Worm (Caenorhabditis elegans) whole organism, L4 larva: ENCODE data around the gene F08G5.3.

Source experiments
- F10B5.3 ChIP-seq: sonication (generic microtip); optimal IDR thresholded peaks from 2 replicates; lab custom pipeline; 2016; ENCODE audit warnings: mild to moderate bottlenecking, missing genetic modification characterization, missing compliant biosample characterization
- F37D6.2 ChIP-seq: sonication (generic microtip); optimal IDR thresholded peaks from 2 replicates; lab custom pipeline; 2016; ENCODE audit warnings: mild to moderate bottlenecking, missing genetic modification characterization, missing compliant biosample characterization
- F44E2.7 ChIP-seq: fragments of 200-800 bp; sonication (Bioruptor generic); IDR thresholded peaks from 2 replicates; pipeline ENCODE4 v2.1.2; 2022; ENCODE audit warnings: missing genetic modification characterization, missing compliant biosample characterization
- F49E8.2 ChIP-seq: sonication (generic microtip); optimal IDR thresholded peaks from 2 replicates; lab custom pipeline; 2016; ENCODE audit warnings: missing compliant biosample characterization, mild to moderate bottlenecking, missing genetic modification characterization, borderline replicate concordance
- R02D3.7 ChIP-seq: fragments of 150-350 bp; sonication (generic microtip); optimal IDR thresholded peaks from 3 replicates; lab custom pipeline; 2014; ENCODE audit warnings: missing biosample characterization, missing genetic modification characterization
- T26A8.4 ChIP-seq: fragments of 200-800 bp; sonication (Bioruptor generic); IDR thresholded peaks from 2 replicates; pipeline ENCODE4 v1.3.6; 2022; ENCODE audit warnings: missing genetic modification characterization, missing compliant biosample characterization
- Y105C5A.15 ChIP-seq: fragments of 200-800 bp; sonication (Bioruptor generic); IDR thresholded peaks from 2 replicates; pipeline ENCODE4 v1.3.6; 2022; ENCODE audit warnings: missing genetic modification characterization, missing compliant biosample characterization
- aly-2 ChIP-seq: sonication (generic microtip); optimal IDR thresholded peaks from 2 replicates; lab custom pipeline; 2018; ENCODE audit warnings: missing biosample characterization, missing genetic modification characterization
- ama-1 ChIP-seq: fragments of 150-350 bp; optimal IDR thresholded peaks from 2 replicates; lab custom pipeline; 2014; ENCODE audit warnings: inconsistent platforms, mixed read lengths
- ceh-20 ChIP-seq: fragments of 200-800 bp; sonication (Bioruptor generic); IDR thresholded peaks from 2 replicates; pipeline ENCODE4 v1.3.6; 2022; ENCODE audit warnings: missing genetic modification reagents, missing genetic modification characterization, missing compliant biosample characterization
- ceh-28 ChIP-seq: fragments of 150-350 bp; optimal IDR thresholded peaks from 2 replicates; lab custom pipeline; 2014; ENCODE audit warnings: missing biosample characterization, missing genetic modification reagents, missing genetic modification characterization
- ceh-44 ChIP-seq: fragments of 200-800 bp; sonication (Bioruptor generic); IDR thresholded peaks from 2 replicates; pipeline ENCODE4 v1.3.6; 2022; ENCODE audit warnings: missing genetic modification reagents, missing genetic modification characterization, missing compliant biosample characterization
- ceh-62 ChIP-seq: sonication (generic microtip); optimal IDR thresholded peaks from 2 replicates; lab custom pipeline; 2017; ENCODE audit warnings: missing biosample characterization, missing genetic modification characterization
- ces-1 ChIP-seq: fragments of 150-350 bp; sonication (generic microtip); optimal IDR thresholded peaks from 4 replicates; lab custom pipeline; 2014; ENCODE audit warnings: missing biosample characterization, missing genetic modification reagents, missing genetic modification characterization
- cey-2 ChIP-seq: sonication (generic microtip); optimal IDR thresholded peaks from 3 replicates; lab custom pipeline; 2017; ENCODE audit warnings: missing genetic modification characterization, mild to moderate bottlenecking, missing compliant biosample characterization, antibody characterized with exemption, borderline replicate concordance; ENCODE audit not compliant: insufficient read depth
- dmd-6 ChIP-seq: fragments of 200-800 bp; sonication (Bioruptor generic); IDR thresholded peaks from 2 replicates; pipeline ENCODE4 v1.3.6; 2022; ENCODE audit warnings: missing genetic modification reagents, missing genetic modification characterization, missing compliant biosample characterization
- dmd-8 ChIP-seq: fragments of 200-800 bp; sonication (Bioruptor generic); IDR thresholded peaks from 2 replicates; pipeline ENCODE4 v1.3.6; 2022; ENCODE audit warnings: missing genetic modification characterization, missing compliant biosample characterization
- dmd-9 ChIP-seq: fragments of 200-800 bp; sonication (Bioruptor generic); IDR thresholded peaks from 2 replicates; pipeline ENCODE4 v1.3.6; 2022; ENCODE audit warnings: missing genetic modification reagents, missing genetic modification characterization, missing compliant biosample characterization
- dpl-1 ChIP-seq: fragments of 150-350 bp; optimal IDR thresholded peaks from 2 replicates; lab custom pipeline; 2014; ENCODE audit warnings: missing biosample characterization, missing genetic modification reagents, missing genetic modification characterization
- egl-43 ChIP-seq: fragments of 200-800 bp; sonication (Bioruptor generic); IDR thresholded peaks from 2 replicates; pipeline ENCODE4 v1.3.6; 2022; ENCODE audit warnings: missing genetic modification reagents, missing genetic modification characterization, missing compliant biosample characterization
- fos-1 ChIP-seq: fragments of 150-350 bp; optimal IDR thresholded peaks from 2 replicates; lab custom pipeline; 2014; ENCODE audit warnings: missing biosample characterization, missing genetic modification characterization
- gei-8 ChIP-seq: fragments of 200-800 bp; sonication (Bioruptor generic); optimal IDR thresholded peaks from 2 replicates; lab custom pipeline; 2018; ENCODE audit warnings: mild to moderate bottlenecking, missing genetic modification characterization, missing compliant biosample characterization
- hlh-30 ChIP-seq: sonication (generic microtip); optimal IDR thresholded peaks from 2 replicates; lab custom pipeline; 2017; ENCODE audit warnings: antibody characterized with exemption, mild to moderate bottlenecking, missing genetic modification characterization, missing compliant biosample characterization; ENCODE audit not compliant: insufficient read depth
- hmg-1.1 ChIP-seq: fragments of 200-800 bp; sonication (Bioruptor generic); IDR thresholded peaks from 2 replicates; pipeline ENCODE4 v1.3.6; 2022; ENCODE audit warnings: missing genetic modification reagents, missing genetic modification characterization, missing compliant biosample characterization
- jun-1 ChIP-seq: fragments of 150-350 bp; optimal IDR thresholded peaks from 2 replicates; lab custom pipeline; 2014; ENCODE audit warnings: missing biosample characterization, missing genetic modification reagents, missing genetic modification characterization
- lin-29 ChIP-seq: fragments of 200-800 bp; sonication (Bioruptor generic); IDR thresholded peaks from 2 replicates; pipeline ENCODE4 v1.3.6; 2022; ENCODE audit warnings: missing genetic modification reagents, missing genetic modification characterization, missing compliant biosample characterization
- lin-38 ChIP-seq: fragments of 200-800 bp; sonication (Bioruptor generic); IDR thresholded peaks from 2 replicates; pipeline ENCODE4 v1.3.6; 2022; ENCODE audit warnings: missing genetic modification reagents, missing genetic modification characterization, missing compliant biosample characterization
- lir-3 ChIP-seq: sonication (generic microtip); optimal IDR thresholded peaks from 2 replicates; lab custom pipeline; 2016; ENCODE audit warnings: mild to moderate bottlenecking, missing genetic modification characterization, missing compliant biosample characterization
- lsy-2 ChIP-seq, 2 experiments: fragments of 150-350 bp in 1 of 2; sonication (generic microtip) in 1 of 2; optimal IDR thresholded peaks; 2 replicates each; lab custom pipeline; 2014 to 2017; ENCODE audit warnings: missing biosample characterization in 2 of 2, missing genetic modification characterization in 2 of 2
- madf-5 ChIP-seq, 2 experiments: fragments of 200-800 bp; sonication (Bioruptor generic); IDR thresholded peaks; 2 replicates each; pipeline ENCODE4 v1.3.6; 2022; ENCODE audit warnings: missing compliant biosample characterization in 2 of 2, missing genetic modification characterization in 2 of 2
- mdl-1 ChIP-seq, 2 experiments: fragments of 150-350 bp in 1 of 2; sonication (generic microtip) in 1 of 2; optimal IDR thresholded peaks; 2 replicates each; lab custom pipeline; 2014 to 2017; ENCODE audit warnings: missing biosample characterization in 2 of 2, missing genetic modification characterization in 2 of 2
- mxl-3 ChIP-seq: fragments of 200-800 bp; sonication (Bioruptor generic); optimal IDR thresholded peaks from 2 replicates; lab custom pipeline; 2018; ENCODE audit warnings: mild to moderate bottlenecking, missing genetic modification characterization, missing compliant biosample characterization
- nhr-10 ChIP-seq: fragments of 150-350 bp; optimal IDR thresholded peaks from 2 replicates; lab custom pipeline; 2014; ENCODE audit warnings: missing biosample characterization, missing genetic modification characterization
- nhr-111 ChIP-seq: fragments of 200-800 bp; sonication (Bioruptor generic); optimal IDR thresholded peaks from 2 replicates; lab custom pipeline; 2018; ENCODE audit warnings: mild to moderate bottlenecking, missing genetic modification characterization, missing compliant biosample characterization
- nhr-237 ChIP-seq: sonication (generic microtip); optimal IDR thresholded peaks from 2 replicates; lab custom pipeline; 2017; ENCODE audit warnings: missing biosample characterization, missing genetic modification characterization
- nhr-25 ChIP-seq: sonication (generic microtip); optimal IDR thresholded peaks from 2 replicates; lab custom pipeline; 2017; ENCODE audit warnings: missing genetic modification characterization, mild to moderate bottlenecking, missing compliant biosample characterization, antibody characterized with exemption, moderate library complexity, borderline replicate concordance; ENCODE audit not compliant: insufficient read depth
- nhr-41 ChIP-seq: fragments of 200-800 bp; sonication (Bioruptor generic); IDR thresholded peaks from 2 replicates; pipeline ENCODE4 v1.3.6; 2022; ENCODE audit warnings: missing genetic modification reagents, missing genetic modification characterization, missing compliant biosample characterization
- nhr-77 ChIP-seq: fragments of 150-350 bp; optimal IDR thresholded peaks from 2 replicates; lab custom pipeline; 2014; ENCODE audit warnings: missing biosample characterization, missing genetic modification characterization
- pqm-1 ChIP-seq: sonication (generic microtip); optimal IDR thresholded peaks from 2 replicates; lab custom pipeline; 2017; ENCODE audit warnings: missing biosample characterization, missing genetic modification characterization
- rbr-2 ChIP-seq: sonication (generic microtip); optimal IDR thresholded peaks from 2 replicates; lab custom pipeline; 2016; ENCODE audit warnings: missing genotype, missing genetic modification characterization, missing compliant biosample characterization
- saeg-2 ChIP-seq: fragments of 200-800 bp; sonication (Bioruptor generic); IDR thresholded peaks from 2 replicates; pipeline ENCODE4 v1.3.6; 2022; ENCODE audit warnings: missing genetic modification reagents, missing genetic modification characterization, missing compliant biosample characterization
- snpc-4 ChIP-seq: fragments of 150-350 bp; optimal IDR thresholded peaks from 2 replicates; lab custom pipeline; 2014; ENCODE audit warnings: missing biosample characterization, missing genetic modification characterization
- spr-3 ChIP-seq: fragments of 200-800 bp; sonication (Bioruptor generic); optimal IDR thresholded peaks from 2 replicates; lab custom pipeline; 2018; ENCODE audit warnings: mild to moderate bottlenecking, missing genetic modification characterization, missing compliant biosample characterization
- unc-130 ChIP-seq: sonication (generic microtip); optimal IDR thresholded peaks from 2 replicates; lab custom pipeline; 2016; ENCODE audit warnings: missing genetic modification reagents, missing genetic modification characterization, missing compliant biosample characterization
- unc-62 ChIP-seq, 3 experiments: fragments of 150-350 bp in 1 of 3; sonication (generic microtip); optimal IDR thresholded peaks in 2 of 3; peaks in 1 of 3; 1 replicate in 1 of 3; 2 replicates in 2 of 3; lab custom pipeline; 2014 to 2017; ENCODE audit warnings: missing biosample characterization in 3 of 3, missing genetic modification characterization in 3 of 3, missing genetic modification reagents in 3 of 3, missing genotype in 1 of 3
- zfp-3 ChIP-seq: fragments of 200-800 bp; sonication (Bioruptor generic); conservative IDR thresholded peaks from 2 replicates; pipeline ENCODE4 v1.3.6; 2022; ENCODE audit warnings: missing genetic modification reagents, missing genetic modification characterization, missing compliant biosample characterization
- zip-2 ChIP-seq: fragments of 150-350 bp; optimal IDR thresholded peaks from 2 replicates; lab custom pipeline; 2014; ENCODE audit warnings: missing biosample characterization, missing genetic modification characterization
- ztf-11 ChIP-seq: fragments of 150-350 bp; optimal IDR thresholded peaks from 2 replicates; lab custom pipeline; 2014; ENCODE audit warnings: missing biosample characterization, missing genetic modification characterization

Gene F08G5.3

DNA sequence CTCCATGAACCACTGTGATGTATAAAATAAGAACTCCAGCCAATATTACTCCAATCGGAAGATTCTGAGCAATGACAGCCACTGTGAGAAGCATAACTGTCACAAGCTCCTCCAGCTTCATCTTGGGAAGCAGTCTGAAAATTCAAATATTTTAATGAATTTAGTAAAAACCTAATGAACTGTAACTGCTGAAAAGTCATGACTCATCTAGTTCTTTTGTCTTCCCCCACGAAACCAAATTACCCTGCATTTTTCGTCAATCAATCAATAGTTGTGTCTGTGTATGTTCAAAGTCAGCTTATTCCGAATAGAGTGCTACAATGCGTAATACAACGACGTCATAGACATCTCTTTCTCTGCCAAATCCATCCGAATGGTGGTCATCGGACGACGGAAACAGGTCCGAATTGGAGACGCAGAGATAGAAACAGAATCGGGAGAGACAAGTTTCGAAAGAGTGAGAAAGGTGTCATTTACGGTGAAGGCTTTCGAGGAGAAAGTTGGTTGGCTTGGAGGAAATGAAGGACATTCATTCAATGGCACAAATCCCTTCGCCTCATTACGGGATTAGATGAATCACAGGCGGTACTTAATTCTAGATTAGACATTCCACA lies 20.6 kb downstream of the F08G5.3 start (continued):
- no peak for TF ChIP-seq nhr-77
- TF ChIP-seq lsy-2 (tag; optimal IDR thresholded peaks at IDR 0.05; lab: Kevin White, UChicago): peak in 1 of 2 experiments; percentile 51
- TF ChIP-seq zip-2 (tag; lab: Kevin White, UChicago): no peak
- no peak for TF ChIP-seq lin-29 (GFP tag; lab: Robert Waterston, UW)
- TF ChIP-seq ceh-20: no peak
- peak; percentile 8 for TF ChIP-seq nhr-25
- no peak for TF ChIP-seq ztf-11 (tag; lab: Kevin White, UChicago)
- no peak for TF ChIP-seq nhr-10 (tag; lab: Kevin White, UChicago)
- TF ChIP-seq ceh-62 (tag; lab: Kevin White, UChicago): no peak
- TF ChIP-seq fos-1 (tag; lab: Kevin White, UChicago): no peak
- TF ChIP-seq ama-1 (lab: Kevin White, UChicago): no peak
- no peak for TF ChIP-seq aly-2 (tag; lab: Kevin White, UChicago)
- TF ChIP-seq ces-1 (GFP tag; lab: Kevin White, UChicago): no peak
- TF ChIP-seq cey-2: no peak
- TF ChIP-seq zfp-3 (GFP tag; lab: Robert Waterston, UW): no peak
- no peak for TF ChIP-seq ceh-44 (GFP tag; lab: Robert Waterston, UW)
- no peak for TF ChIP-seq mdl-1 (tag; optimal IDR thresholded peaks at IDR 0.05; lab: Kevin White, UChicago)
- TF ChIP-seq dpl-1 (GFP tag; lab: Kevin White, UChicago): peak; percentile 13
- TF ChIP-seq madf-5 (GFP tag; IDR thresholded peaks at IDR 0.05; lab: Robert Waterston, UW): no peak
- peak; percentile 44 for TF ChIP-seq mxl-3 (GFP tag; lab: Kevin White, UChicago)
- TF ChIP-seq hlh-30 (tag; lab: Kevin White, UChicago): peak; percentile 59
- no peak for TF ChIP-seq nhr-111
- peak in 1 of 2 experiments; percentile 57 for TF ChIP-seq unc-62 (GFP tag; optimal IDR thresholded peaks at IDR 0.05 in 1 of 2; lab: Kevin White, UChicago)
- TF ChIP-seq unc-62 (tag; optimal IDR thresholded peaks at IDR 0.05; lab: Kevin White, UChicago): no peak

DNA sequence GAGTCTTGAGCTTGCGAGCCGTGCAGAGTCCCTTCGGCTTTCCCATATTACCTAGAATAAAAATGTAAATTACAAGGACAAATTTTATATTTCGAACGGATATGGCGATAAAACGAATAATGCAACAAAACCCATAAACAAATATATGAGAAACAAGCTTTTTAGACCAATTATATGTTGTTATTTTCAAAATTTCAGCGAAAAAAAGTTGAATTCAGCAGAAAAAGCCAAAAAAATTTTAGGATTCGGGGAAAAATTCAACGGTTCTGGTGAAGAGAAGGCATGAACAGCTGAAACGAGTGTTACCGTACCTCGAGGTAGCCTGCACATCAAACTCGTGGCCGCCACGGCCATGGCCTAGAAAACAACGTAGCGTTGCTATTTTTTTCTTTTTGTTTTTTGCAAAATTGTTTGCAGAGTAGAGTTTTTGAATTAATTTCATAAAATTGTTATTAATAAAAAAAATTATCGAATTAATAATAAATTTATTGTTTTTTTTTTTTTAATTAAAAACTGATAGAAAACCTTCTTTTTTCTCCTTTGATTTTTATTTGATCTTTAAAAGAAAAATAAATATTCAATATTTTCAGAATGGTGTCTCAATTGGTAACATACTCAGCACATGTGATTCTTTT lies 26.3 kb downstream of the F08G5.3 start, which contains the start of the genes rps-23 and dpm-3:
Gene rps-23 (minus strand): TSS at position 51 of the 635 bp plus-strand sequence.
Gene dpm-3 (plus strand): TSS at position 585 of the 635 bp plus-strand sequence.
- peak; percentile 61 for TF ChIP-seq spr-3 (GFP tag; lab: Kevin White, UChicago)
- peak; percentile 96 for TF ChIP-seq nhr-77
- TF ChIP-seq dmd-9 (GFP tag; lab: Robert Waterston, UW): peak; percentile 97
- peak; percentile 51 for TF ChIP-seq jun-1
- TF ChIP-seq nhr-41 (GFP tag; lab: Robert Waterston, UW): no peak
- TF ChIP-seq snpc-4 (tag; lab: Kevin White, UChicago): peak; percentile 45
- peak; percentile 90 for TF ChIP-seq rbr-2 (tag; lab: Kevin White, UChicago)
- TF ChIP-seq F49E8.2 (tag; lab: Kevin White, UChicago): peak; percentile 83
- peak; percentile 91 for TF ChIP-seq dmd-6
- TF ChIP-seq ceh-44 (GFP tag; lab: Robert Waterston, UW): peak; percentile 90
- no peak for TF ChIP-seq lir-3 (tag; lab: Kevin White, UChicago)
- TF ChIP-seq lin-38 (GFP tag; lab: Robert Waterston, UW): peak; percentile 90
- no peak for TF ChIP-seq gei-8
- TF ChIP-seq F44E2.7 (GFP tag; lab: Robert Waterston, UW): no peak; the same call in 1 of the 2 replicates
- TF ChIP-seq nhr-237 (tag; lab: Kevin White, UChicago): no peak
- TF ChIP-seq F37D6.2 (tag; lab: Kevin White, UChicago): peak; percentile 76
- no peak for TF ChIP-seq ztf-11 (tag; lab: Kevin White, UChicago)
- TF ChIP-seq R02D3.7 (tag; lab: Kevin White, UChicago): no peak
- TF ChIP-seq unc-130 (GFP tag; lab: Kevin White, UChicago): peak; percentile 98
- peak; percentile 88 for TF ChIP-seq hmg-1.1 (GFP tag; lab: Robert Waterston, UW)
- TF ChIP-seq saeg-2 (GFP tag; lab: Robert Waterston, UW): peak; percentile 59; the same call in 1 of the 2 replicates
- 0 out of 2 replicates have a peak, but pooled peaks have one; percentile 69 for TF ChIP-seq dmd-8 (GFP tag; lab: Robert Waterston, UW)
- peak; percentile 56 for TF ChIP-seq F10B5.3
- TF ChIP-seq madf-5 (GFP tag; IDR thresholded peaks at IDR 0.05; lab: Robert Waterston, UW): peak; percentile 71 to 95; a peak in 2 of 4 replicates
- peak; percentile 62; the same call in 1 of the 2 replicates for TF ChIP-seq egl-43
- TF ChIP-seq Y105C5A.15 (GFP tag; lab: Robert Waterston, UW): peak; percentile 39; the same call in 1 of the 2 replicates
- peak; percentile 92 for TF ChIP-seq T26A8.4 (GFP tag; lab: Robert Waterston, UW)
- TF ChIP-seq pqm-1 (tag; lab: Kevin White, UChicago): peak; percentile 27
- no peak for TF ChIP-seq ceh-28 (tag; lab: Kevin White, UChicago)
